Worm (Caenorhabditis elegans) whole organism, midembryonic: Measurements from ENCODE around the gene H40L08.1.

Experiments used
- tab-1 ChIP-seq: fragments of 200-800 bp; sonication (Bioruptor generic); IDR thresholded peaks from 2 replicates; pipeline ENCODE4 v1.3.6; 2022; ENCODE audit warnings: missing genetic modification characterization, missing compliant biosample characterization
- ztf-23 ChIP-seq: fragments of 200-800 bp; sonication (Bioruptor generic); IDR thresholded peaks from 2 replicates; pipeline ENCODE4 v1.3.6; 2022; ENCODE audit warnings: missing genetic modification reagents, missing genetic modification characterization, missing compliant biosample characterization

DNA sequence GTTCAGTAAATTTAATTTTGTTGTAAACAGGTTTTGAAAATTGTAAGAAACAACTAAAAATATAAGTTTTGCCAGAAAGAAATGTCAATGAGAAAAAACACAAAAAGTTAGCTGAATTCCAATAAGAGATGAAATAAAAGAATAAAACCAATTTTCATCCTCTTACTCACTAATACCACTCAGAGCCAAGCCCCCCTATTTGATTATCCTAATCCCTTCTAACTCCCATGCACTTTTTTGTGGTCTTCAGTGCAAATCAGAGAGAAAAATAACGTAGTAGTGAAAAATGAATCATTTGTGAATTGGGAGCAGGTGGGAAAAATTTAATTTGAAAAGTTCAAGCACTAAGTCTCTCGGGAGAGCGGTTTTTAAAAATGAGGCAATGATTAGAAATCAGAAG is 42.5 kb downstream of the H40L08.1 start:
- TF ChIP-seq tab-1 (GFP tag; lab: Robert Waterston, UW) (no peak), ztf-23 (GFP tag; lab: Robert Waterston, UW) (no peak)
